Worm (Caenorhabditis elegans) whole organism, midembryonic: ENCODE results near the gene col-166.

Experiments
- T22C8.4 ChIP-seq: fragments of 200-800 bp; sonication (Bioruptor generic); IDR thresholded peaks from 2 replicates; pipeline ENCODE4 v1.3.6; 2022; ENCODE audit warnings: missing genetic modification characterization, missing compliant biosample characterization
- cog-1 ChIP-seq: sonication (generic microtip); optimal IDR thresholded peaks from 2 replicates; lab custom pipeline; 2016; ENCODE audit warnings: missing genetic modification characterization, missing compliant biosample characterization
- flt-1 ChIP-seq: fragments of 200-800 bp; sonication (Bioruptor generic); IDR thresholded peaks from 2 replicates; pipeline ENCODE4 v1.3.6; 2022; ENCODE audit warnings: missing genetic modification characterization, missing compliant biosample characterization
- klf-2 ChIP-seq: fragments of 200-800 bp; sonication (Bioruptor generic); conservative IDR thresholded peaks from 2 replicates; pipeline ENCODE4 v1.3.6; 2022; ENCODE audit warnings: missing genetic modification reagents, missing genetic modification characterization, missing compliant biosample characterization
- med-1 ChIP-seq: sonication (generic microtip); optimal IDR thresholded peaks from 2 replicates; lab custom pipeline; 2017; ENCODE audit warnings: missing genetic modification characterization, mild to moderate bottlenecking, missing compliant biosample characterization, antibody characterized with exemption, missing genetic modification reagents; ENCODE audit not compliant: insufficient read depth
- ref-1 ChIP-seq: fragments of 200-800 bp; sonication (Bioruptor generic); conservative IDR thresholded peaks from 2 replicates; pipeline ENCODE4 v1.3.6; 2022; ENCODE audit warnings: missing genetic modification reagents, missing genetic modification characterization, missing compliant biosample characterization
- tab-1 ChIP-seq: fragments of 200-800 bp; sonication (Bioruptor generic); IDR thresholded peaks from 2 replicates; pipeline ENCODE4 v1.3.6; 2022; ENCODE audit warnings: missing genetic modification characterization, missing compliant biosample characterization
- ztf-23 ChIP-seq: fragments of 200-800 bp; sonication (Bioruptor generic); IDR thresholded peaks from 2 replicates; pipeline ENCODE4 v1.3.6; 2022; ENCODE audit warnings: missing genetic modification reagents, missing genetic modification characterization, missing compliant biosample characterization
- ztf-29 ChIP-seq: fragments of 200-800 bp; sonication (Bioruptor generic); IDR thresholded peaks from 2 replicates; pipeline ENCODE4 v1.3.6; 2022; ENCODE audit warnings: missing genetic modification reagents, missing genetic modification characterization, missing compliant biosample characterization

Gene col-166

ce11 chrX:6271718-6272117, 8.1 kb upstream of the col-166 start, which contains the start of gene lro-1:
TSS of gene lro-1 (plus strand) at chrX:6272089.
- TF ChIP-seq T22C8.4 (GFP tag; lab: Robert Waterston, UW) = no peak
- TF ChIP-seq cog-1 (tag; lab: Kevin White, UChicago) = no peak
- TF ChIP-seq ref-1 = no peak
- TF ChIP-seq ztf-29 = no peak
- TF ChIP-seq tab-1 = no peak
- TF ChIP-seq klf-2 (GFP tag; lab: Robert Waterston, UW) = no peak

- no peak for TF ChIP-seq T22C8.4 (GFP tag; lab: Robert Waterston, UW)
- TF ChIP-seq ztf-23 (GFP tag; lab: Robert Waterston, UW) = no peak
- TF ChIP-seq ztf-29 = no peak
- TF ChIP-seq tab-1 = no peak
- TF ChIP-seq med-1 (GFP tag; lab: Kevin White, UChicago) = no peak
- TF ChIP-seq klf-2 (GFP tag; lab: Robert Waterston, UW) = no peak
- TF ChIP-seq ref-1 = no peak
- TF ChIP-seq cog-1 (tag; lab: Kevin White, UChicago) = no peak
Measured at ce11 chrX:6273772-6274171, 6.0 kb upstream of the col-166 start.

ce11 chrX:6274270-6274669, 5.5 kb upstream of the col-166 start:
- TF ChIP-seq klf-2 (GFP tag; lab: Robert Waterston, UW) (no peak), flt-1 (GFP tag; lab: Robert Waterston, UW) (no peak)

ce11 chrX:6275343-6275742, 4.5 kb upstream of the col-166 start:
- TF ChIP-seq ztf-29 (no peak), tab-1 (no peak), T22C8.4 (GFP tag; lab: Robert Waterston, UW) (no peak), ref-1 (no peak), klf-2 (GFP tag; lab: Robert Waterston, UW) (no peak), med-1 (GFP tag; lab: Kevin White, UChicago) (no peak), cog-1 (tag; lab: Kevin White, UChicago) (no peak), flt-1 (GFP tag; lab: Robert Waterston, UW) (no peak), ztf-23 (GFP tag; lab: Robert Waterston, UW) (no peak)

ce11 chrX:6276701-6277100, 3.1 kb upstream of the col-166 start:
- TF ChIP-seq flt-1 (GFP tag; lab: Robert Waterston, UW) = no peak
- TF ChIP-seq ztf-29 = no peak
- TF ChIP-seq ztf-23 (GFP tag; lab: Robert Waterston, UW) = no peak
- TF ChIP-seq cog-1 (tag; lab: Kevin White, UChicago) = no peak
- no peak for TF ChIP-seq klf-2 (GFP tag; lab: Robert Waterston, UW)
- no peak for TF ChIP-seq tab-1
- no peak for TF ChIP-seq T22C8.4 (GFP tag; lab: Robert Waterston, UW)
- no peak for TF ChIP-seq ref-1
- no peak for TF ChIP-seq med-1 (GFP tag; lab: Kevin White, UChicago)

ce11 chrX:6277252-6277651, 2.6 kb upstream of the col-166 start:
- TF ChIP-seq ztf-29 (no peak), tab-1 (no peak), ref-1 (no peak), ztf-23 (GFP tag; lab: Robert Waterston, UW) (no peak), med-1 (GFP tag; lab: Kevin White, UChicago) (no peak), cog-1 (tag; lab: Kevin White, UChicago) (no peak), T22C8.4 (GFP tag; lab: Robert Waterston, UW) (no peak), klf-2 (GFP tag; lab: Robert Waterston, UW) (no peak), flt-1 (GFP tag; lab: Robert Waterston, UW) (no peak)

- TF ChIP-seq T22C8.4 (GFP tag; lab: Robert Waterston, UW) (no peak), med-1 (GFP tag; lab: Kevin White, UChicago) (no peak), ref-1 (no peak), ztf-23 (GFP tag; lab: Robert Waterston, UW) (no peak), cog-1 (tag; lab: Kevin White, UChicago) (no peak), klf-2 (GFP tag; lab: Robert Waterston, UW) (no peak), flt-1 (GFP tag; lab: Robert Waterston, UW) (no peak), ztf-29 (no peak), tab-1 (no peak)
Measured at ce11 chrX:6278296-6278695, 1.5 kb upstream of the col-166 start.

- no peak for TF ChIP-seq ref-1
- TF ChIP-seq med-1 (GFP tag; lab: Kevin White, UChicago) = no peak
- TF ChIP-seq klf-2 (GFP tag; lab: Robert Waterston, UW) = no peak
- no peak for TF ChIP-seq ztf-29
- TF ChIP-seq cog-1 (tag; lab: Kevin White, UChicago) = no peak
- TF ChIP-seq ztf-23 (GFP tag; lab: Robert Waterston, UW) = no peak
Measured at ce11 chrX:6280998-6281397, 1.2 kb downstream of the col-166 start.

- 0 out of 2 replicates have a peak, but pooled peaks have one; percentile 42 for TF ChIP-seq ztf-23 (GFP tag; lab: Robert Waterston, UW)
- peak; percentile 65; the same call in 1 of the 2 replicates for TF ChIP-seq klf-2 (GFP tag; lab: Robert Waterston, UW)
- no peak for TF ChIP-seq cog-1 (tag; lab: Kevin White, UChicago)
- TF ChIP-seq med-1 (GFP tag; lab: Kevin White, UChicago) = no peak
- TF ChIP-seq ztf-29 = 0 out of 2 replicates have a peak, but pooled peaks have one; percentile 61
- TF ChIP-seq tab-1 = peak; percentile 79; the same call in 1 of the 2 replicates
- peak; percentile 88 for TF ChIP-seq flt-1 (GFP tag; lab: Robert Waterston, UW)
- peak; percentile 33; the same call in 1 of the 2 replicates for TF ChIP-seq ref-1
- peak; percentile 53; the same call in 1 of the 2 replicates for TF ChIP-seq T22C8.4 (GFP tag; lab: Robert Waterston, UW)
Measured at ce11 chrX:6286154-6286553, 6.3 kb downstream of the col-166 start.

- no peak for TF ChIP-seq med-1 (GFP tag; lab: Kevin White, UChicago)
- no peak for TF ChIP-seq ref-1
- no peak for TF ChIP-seq cog-1 (tag; lab: Kevin White, UChicago)
- no peak for TF ChIP-seq T22C8.4 (GFP tag; lab: Robert Waterston, UW)
- TF ChIP-seq flt-1 (GFP tag; lab: Robert Waterston, UW) = no peak
- no peak for TF ChIP-seq ztf-23 (GFP tag; lab: Robert Waterston, UW)
- no peak for TF ChIP-seq ztf-29
- TF ChIP-seq klf-2 (GFP tag; lab: Robert Waterston, UW) = no peak
- no peak for TF ChIP-seq tab-1
Measured at ce11 chrX:6289038-6289437, 9.2 kb downstream of the col-166 start.
